Fruit fly (Drosophila melanogaster): ENCODE data around the gene Ice2.

Gene Ice2

dm6 chr3R:21129617-21130016, 399 bp upstream of the Ice2 start, which contains the start of gene Obp93a:
Gene Obp93a (minus strand): TSS chr3R:21129717.
- TF ChIP-seq achi (GFP tag; optimal IDR thresholded peaks at IDR 0.05) (no peak), net (GFP tag; optimal IDR thresholded peaks at IDR 0.05) (no peak)

- no peak for TF ChIP-seq CG4318 (GFP tag; optimal IDR thresholded peaks at IDR 0.05)
- TF ChIP-seq Sox15 (GFP tag; optimal IDR thresholded peaks at IDR 0.05) = no peak
- no peak for TF ChIP-seq CG7368 (GFP tag; optimal IDR thresholded peaks at IDR 0.05)
- TF ChIP-seq achi (GFP tag; optimal IDR thresholded peaks at IDR 0.05) = no peak
- TF ChIP-seq CG6276 (GFP tag; optimal IDR thresholded peaks at IDR 0.05) = no peak
- TF ChIP-seq CG1621 (tag; optimal IDR thresholded peaks at IDR 0.05) = no peak
- no peak for TF ChIP-seq CG3919 (GFP tag; optimal IDR thresholded peaks at IDR 0.05)
- no peak for TF ChIP-seq CG11294 (GFP tag; IDR thresholded peaks at IDR 0.05)
- no peak for TF ChIP-seq CG8319 (GFP tag; optimal IDR thresholded peaks at IDR 0.05)
- TF ChIP-seq CG8632 (GFP tag; optimal IDR thresholded peaks at IDR 0.05) = no peak
- no peak for TF ChIP-seq Hr39 (GFP tag; optimal IDR thresholded peaks at IDR 0.05)
- no peak for TF ChIP-seq Hr4 (GFP tag; optimal IDR thresholded peaks at IDR 0.05)
- TF ChIP-seq salr (GFP tag; optimal IDR thresholded peaks at IDR 0.05) = no peak
- TF ChIP-seq Blimp-1 (GFP tag; optimal IDR thresholded peaks at IDR 0.05) = no peak
- TF ChIP-seq OdsH (GFP tag; optimal IDR thresholded peaks at IDR 0.05) = no peak
- no peak for TF ChIP-seq fkh (GFP tag; optimal IDR thresholded peaks at IDR 0.05)
- TF ChIP-seq svp (GFP tag) = no peak
- no peak for TF ChIP-seq topi (GFP tag; optimal IDR thresholded peaks at IDR 0.05)
- no peak for TF ChIP-seq CG10669 (GFP tag; optimal IDR thresholded peaks at IDR 0.05)
- no peak for TF ChIP-seq pdm3 (GFP tag; optimal IDR thresholded peaks at IDR 0.05)
Measured at dm6 chr3R:21133517-21133916, 3.5 kb downstream of the Ice2 start, which contains the start of gene Trm7-34. Gene Trm7-34 (minus strand): TSS chr3R:21133881.

dm6 chr3R:21133951-21134350, 3.9 kb downstream of the Ice2 start, which contains the start of gene Usp8:
Gene Usp8 (plus strand): TSS chr3R:21134262.
- TF ChIP-seq esn (GFP tag; optimal IDR thresholded peaks at IDR 0.05) (peak; percentile 45), CG6792 (GFP tag; optimal IDR thresholded peaks at IDR 0.05) (peak; percentile 9), CG3032 (tag; optimal IDR thresholded peaks at IDR 0.05) (peak; percentile 25), CG4318 (GFP tag; optimal IDR thresholded peaks at IDR 0.05) (no peak), Blimp-1 (GFP tag; optimal IDR thresholded peaks at IDR 0.05) (no peak)

- peak; percentile 47 for TF ChIP-seq CG6792 (GFP tag; optimal IDR thresholded peaks at IDR 0.05)
- TF ChIP-seq CG16779 (tag; optimal IDR thresholded peaks at IDR 0.05) = no peak
- TF ChIP-seq CG34406 (GFP tag; optimal IDR thresholded peaks at IDR 0.05) = no peak
- no peak for TF ChIP-seq Eip93F (GFP tag; optimal IDR thresholded peaks at IDR 0.05)
- no peak for TF ChIP-seq dac (GFP tag; optimal IDR thresholded peaks at IDR 0.05)
- no peak for TF ChIP-seq vri (GFP tag; optimal IDR thresholded peaks at IDR 0.05)
- no peak for TF ChIP-seq Sox14 (GFP tag; optimal IDR thresholded peaks at IDR 0.05)
- TF ChIP-seq CG10669 (GFP tag; optimal IDR thresholded peaks at IDR 0.05) = no peak
- TF ChIP-seq topi (GFP tag; optimal IDR thresholded peaks at IDR 0.05) = no peak
- peak; percentile 76 for TF ChIP-seq CG3032 (tag; optimal IDR thresholded peaks at IDR 0.05)
- TF ChIP-seq cyc (GFP tag; optimal IDR thresholded peaks at IDR 0.05) = no peak
- peak; percentile 64 for TF ChIP-seq Hr39 (GFP tag; optimal IDR thresholded peaks at IDR 0.05)
- TF ChIP-seq Lpt (GFP tag; optimal IDR thresholded peaks at IDR 0.05) = no peak
- TF ChIP-seq CG11294 (GFP tag; IDR thresholded peaks at IDR 0.05) = peak; percentile 16; the same call in 1 of the 2 replicates
- TF ChIP-seq CG31627 (GFP tag; optimal IDR thresholded peaks at IDR 0.05) = peak; percentile 65
- no peak for TF ChIP-seq achi (GFP tag; optimal IDR thresholded peaks at IDR 0.05)
- TF ChIP-seq esn (GFP tag; optimal IDR thresholded peaks at IDR 0.05) = peak; percentile 72
- no peak for TF ChIP-seq Eip75B (GFP tag; optimal IDR thresholded peaks at IDR 0.05)
- TF ChIP-seq Smox (GFP tag; optimal IDR thresholded peaks at IDR 0.05) = no peak
- no peak for TF ChIP-seq CG3919 (GFP tag; optimal IDR thresholded peaks at IDR 0.05)
- TF ChIP-seq CG11762 (GFP tag; optimal IDR thresholded peaks at IDR 0.05; ENCODE audit: insufficient read depth) = no peak
- TF ChIP-seq CG32006 (GFP tag; optimal IDR thresholded peaks at IDR 0.05) = no peak
- TF ChIP-seq lz (GFP tag; optimal IDR thresholded peaks at IDR 0.05) = peak; percentile 64
- TF ChIP-seq CG11902 (GFP tag; optimal IDR thresholded peaks at IDR 0.05) = peak; percentile 30
- TF ChIP-seq CG10631 (GFP tag; optimal IDR thresholded peaks at IDR 0.05) = no peak
- TF ChIP-seq Ets96B (tag; optimal IDR thresholded peaks at IDR 0.05) = peak; percentile 48
- TF ChIP-seq pdm3 (GFP tag; optimal IDR thresholded peaks at IDR 0.05) = no peak
- no peak for TF ChIP-seq Hr38 (GFP tag; optimal IDR thresholded peaks at IDR 0.05)
- peak; percentile 50; the same call in 1 of the 3 replicates for TF ChIP-seq eg (GFP tag; IDR thresholded peaks at IDR 0.05)
- TF ChIP-seq net (GFP tag; optimal IDR thresholded peaks at IDR 0.05) = no peak
- TF ChIP-seq OdsH (GFP tag; optimal IDR thresholded peaks at IDR 0.05) = no peak
- no peak for TF ChIP-seq CG6808 (GFP tag; optimal IDR thresholded peaks at IDR 0.05)
- no peak for TF ChIP-seq Gug (GFP tag; IDR thresholded peaks at IDR 0.05)
Measured at dm6 chr3R:21138220-21138754, 8.3 kb downstream of the Ice2 start, which contains the start of gene meigo. Gene meigo (plus strand): TSS chr3R:21138270.
